Worm (Caenorhabditis elegans) whole organism, mixed stage, embryonic: ENCODE results near the gene chc-1.

Source experiments
- bed-3 ChIP-seq: fragments of 200-800 bp; sonication (Bioruptor generic); optimal IDR thresholded peaks from 3 replicates; lab custom pipeline; 2018; ENCODE audit warnings: mild to moderate bottlenecking, missing genetic modification characterization, moderate library complexity, missing compliant biosample characterization
- ceh-39 ChIP-seq: fragments of 150-350 bp; optimal IDR thresholded peaks from 2 replicates; lab custom pipeline; 2014; ENCODE audit warnings: missing biosample characterization, missing genetic modification characterization
- ceh-43 ChIP-seq: fragments of 200-800 bp; sonication (Bioruptor generic); optimal IDR thresholded peaks from 2 replicates; lab custom pipeline; 2018; ENCODE audit warnings: mild to moderate bottlenecking, missing genetic modification characterization, moderate library complexity, missing compliant biosample characterization
- ceh-83 ChIP-seq: fragments of 200-800 bp; sonication (Bioruptor generic); optimal IDR thresholded peaks from 2 replicates; lab custom pipeline; 2018; ENCODE audit warnings: mild to moderate bottlenecking, missing genetic modification characterization, missing compliant biosample characterization
- ces-1 ChIP-seq: fragments of 150-350 bp; optimal IDR thresholded peaks from 2 replicates; lab custom pipeline; 2014; ENCODE audit warnings: missing biosample characterization, missing genetic modification reagents, missing genetic modification characterization
- cnd-1 ChIP-seq: fragments of 200-800 bp; sonication (Bioruptor generic); optimal IDR thresholded peaks from 2 replicates; lab custom pipeline; 2018; ENCODE audit warnings: mild to moderate bottlenecking, missing genetic modification characterization, missing compliant biosample characterization
- drap-1 ChIP-seq: fragments of 200-800 bp; sonication (Bioruptor generic); optimal IDR thresholded peaks from 3 replicates; lab custom pipeline; 2018; ENCODE audit warnings: mild to moderate bottlenecking, missing genetic modification characterization, missing compliant biosample characterization
- elt-1 ChIP-seq: sonication (generic microtip); optimal IDR thresholded peaks from 2 replicates; lab custom pipeline; 2017; ENCODE audit warnings: missing genetic modification characterization, mild to moderate bottlenecking, missing compliant biosample characterization, antibody characterized with exemption, moderate library complexity, borderline replicate concordance; ENCODE audit not compliant: insufficient read depth
- elt-3 ChIP-seq: fragments of 150-350 bp; optimal IDR thresholded peaks from 2 replicates; lab custom pipeline; 2014; ENCODE audit warnings: missing biosample characterization, missing genetic modification characterization
- flh-1 ChIP-seq: fragments of 200-800 bp; sonication (Bioruptor generic); optimal IDR thresholded peaks from 2 replicates; lab custom pipeline; 2018; ENCODE audit warnings: mild to moderate bottlenecking, missing genetic modification characterization, moderate library complexity, missing compliant biosample characterization
- ham-2 ChIP-seq: fragments of 200-800 bp; sonication (Bioruptor generic); optimal IDR thresholded peaks from 2 replicates; lab custom pipeline; 2018; ENCODE audit warnings: mild to moderate bottlenecking, missing genetic modification characterization, missing compliant biosample characterization
- lin-13 ChIP-seq: fragments of 150-350 bp; optimal IDR thresholded peaks from 2 replicates; lab custom pipeline; 2014; ENCODE audit warnings: missing biosample characterization, missing genetic modification characterization
- lsy-2 ChIP-seq: fragments of 150-350 bp; optimal IDR thresholded peaks from 2 replicates; lab custom pipeline; 2014; ENCODE audit warnings: missing biosample characterization, missing genetic modification characterization
- mab-5 ChIP-seq: fragments of 150-350 bp; optimal IDR thresholded peaks from 2 replicates; lab custom pipeline; 2014; ENCODE audit warnings: missing biosample characterization, missing genetic modification characterization
- mls-2 ChIP-seq: sonication (generic microtip); optimal IDR thresholded peaks from 2 replicates; lab custom pipeline; 2016; ENCODE audit warnings: mild to moderate bottlenecking, missing genetic modification characterization, moderate library complexity, missing compliant biosample characterization
- nhr-12 ChIP-seq: fragments of 150-350 bp; optimal IDR thresholded peaks from 2 replicates; lab custom pipeline; 2014; ENCODE audit warnings: missing biosample characterization, missing genetic modification characterization
- nhr-2 ChIP-seq: fragments of 150-350 bp; optimal IDR thresholded peaks from 2 replicates; lab custom pipeline; 2014; ENCODE audit warnings: missing biosample characterization, missing genetic modification characterization
- nhr-237 ChIP-seq: fragments of 150-350 bp; optimal IDR thresholded peaks from 2 replicates; lab custom pipeline; 2014; ENCODE audit warnings: missing biosample characterization, missing genetic modification characterization
- nhr-28 ChIP-seq: fragments of 150-350 bp; optimal IDR thresholded peaks from 2 replicates; lab custom pipeline; 2014; ENCODE audit warnings: missing biosample characterization, missing genetic modification characterization
- nhr-76 ChIP-seq: sonication (generic microtip); optimal IDR thresholded peaks from 2 replicates; lab custom pipeline; 2017; ENCODE audit warnings: missing biosample characterization, missing genetic modification characterization
- pha-4 ChIP-seq: fragments of 150-350 bp; optimal IDR thresholded peaks from 2 replicates; lab custom pipeline; 2018; ENCODE audit warnings: missing biosample characterization, missing genetic modification reagents, missing genetic modification characterization
- sem-2 ChIP-seq: fragments of 200-800 bp; sonication (Bioruptor generic); optimal IDR thresholded peaks from 2 replicates; lab custom pipeline; 2018; ENCODE audit warnings: mild to moderate bottlenecking, missing genetic modification characterization, missing compliant biosample characterization
- snpc-4 ChIP-seq: fragments of 150-350 bp; optimal IDR thresholded peaks from 2 replicates; lab custom pipeline; 2014; ENCODE audit warnings: missing biosample characterization, missing genetic modification characterization
- sptf-1 ChIP-seq: sonication (generic microtip); optimal IDR thresholded peaks from 2 replicates; lab custom pipeline; 2017; ENCODE audit warnings: mild to moderate bottlenecking, missing genetic modification characterization, moderate library complexity, missing compliant biosample characterization
- tbx-8 ChIP-seq: fragments of 200-800 bp; sonication (Bioruptor generic); optimal IDR thresholded peaks from 2 replicates; lab custom pipeline; 2018; ENCODE audit warnings: mild to moderate bottlenecking, missing genetic modification characterization, moderate library complexity, missing compliant biosample characterization
- unc-120 ChIP-seq: sonication (generic microtip); optimal IDR thresholded peaks from 2 replicates; lab custom pipeline; 2017; ENCODE audit warnings: missing genetic modification characterization, missing compliant biosample characterization; ENCODE audit not compliant: poor library complexity, severe bottlenecking
- unc-39 ChIP-seq: fragments of 150-350 bp; optimal IDR thresholded peaks from 2 replicates; lab custom pipeline; 2014; ENCODE audit warnings: missing biosample characterization, missing genetic modification characterization
- unc-62 ChIP-seq: fragments of 150-350 bp; optimal IDR thresholded peaks from 2 replicates; lab custom pipeline; 2014; ENCODE audit warnings: missing biosample characterization, missing genetic modification reagents, missing genetic modification characterization
- zip-8 ChIP-seq: fragments of 150-350 bp; optimal IDR thresholded peaks from 2 replicates; lab custom pipeline; 2014; ENCODE audit warnings: missing biosample characterization, missing genetic modification characterization

The chc-1 gene

ce11 chrIII:10170265-10170664 lies 33.4 kb upstream of the chc-1 start:
- TF ChIP-seq zip-8 (tag; lab: Kevin White, UChicago) (no peak), unc-39 (no peak), elt-1 (tag; lab: Kevin White, UChicago) (no peak), lin-13 (tag; lab: Kevin White, UChicago) (no peak), nhr-12 (tag; lab: Kevin White, UChicago) (no peak), unc-120 (no peak), ceh-43 (no peak), bed-3 (GFP tag; lab: Kevin White, UChicago) (no peak), nhr-76 (tag; lab: Kevin White, UChicago) (no peak), pha-4 (tag; lab: Kevin White, UChicago) (no peak), mab-5 (tag; lab: Kevin White, UChicago) (no peak), drap-1 (GFP tag; lab: Kevin White, UChicago) (no peak), lsy-2 (tag; lab: Kevin White, UChicago) (no peak), sptf-1 (no peak), cnd-1 (no peak), ceh-83 (no peak), sem-2 (GFP tag; lab: Kevin White, UChicago) (no peak), snpc-4 (no peak), nhr-237 (tag; lab: Kevin White, UChicago) (no peak)

- TF ChIP-seq bed-3 (GFP tag; lab: Kevin White, UChicago) (no peak), elt-3 (no peak), pha-4 (tag; lab: Kevin White, UChicago) (no peak), nhr-28 (no peak), unc-120 (no peak), mls-2 (tag; lab: Kevin White, UChicago) (no peak), nhr-237 (tag; lab: Kevin White, UChicago) (no peak)
Observed at ce11 chrIII:10178023-10178422, 25.6 kb upstream of the chc-1 start.

ce11 chrIII:10178552-10178951 lies 25.1 kb upstream of the chc-1 start:
- TF ChIP-seq tbx-8 (GFP tag; lab: Kevin White, UChicago) = no peak
- TF ChIP-seq mab-5 (tag; lab: Kevin White, UChicago) = no peak
- no peak for TF ChIP-seq ham-2
- TF ChIP-seq nhr-28 = no peak
- no peak for TF ChIP-seq ceh-39 (tag; lab: Kevin White, UChicago)
- no peak for TF ChIP-seq nhr-2
- TF ChIP-seq unc-62 (GFP tag; lab: Kevin White, UChicago) = no peak

ce11 chrIII:10179444-10179843 lies 24.2 kb upstream of the chc-1 start:
- TF ChIP-seq ces-1 (GFP tag; lab: Kevin White, UChicago) (no peak), pha-4 (tag; lab: Kevin White, UChicago) (no peak), mls-2 (tag; lab: Kevin White, UChicago) (no peak), nhr-28 (no peak), lsy-2 (tag; lab: Kevin White, UChicago) (no peak), snpc-4 (no peak), ham-2 (no peak), nhr-237 (tag; lab: Kevin White, UChicago) (no peak), elt-3 (no peak), unc-39 (no peak), ceh-39 (tag; lab: Kevin White, UChicago) (no peak)

ce11 chrIII:10181868-10182267 lies 21.8 kb upstream of the chc-1 start:
- TF ChIP-seq ces-1 (GFP tag; lab: Kevin White, UChicago) (no peak), cnd-1 (no peak), elt-1 (tag; lab: Kevin White, UChicago) (no peak), drap-1 (GFP tag; lab: Kevin White, UChicago) (no peak), sem-2 (GFP tag; lab: Kevin White, UChicago) (no peak)

- TF ChIP-seq sptf-1 (no peak), ham-2 (no peak), flh-1 (GFP tag; lab: Kevin White, UChicago) (no peak)
Observed at ce11 chrIII:10186160-10186559, 17.5 kb upstream of the chc-1 start, which contains the start of gene unc-47. Gene unc-47, minus strand, starts transcription at chrIII:10186260.
